Worm (Caenorhabditis elegans) whole organism, L4/young adult: ENCODE data around the gene bath-36.

Source experiments
- W03F9.2 ChIP-seq: fragments of 150-350 bp; optimal IDR thresholded peaks from 2 replicates; lab custom pipeline; 2014; ENCODE audit warnings: missing biosample characterization, missing genetic modification characterization
- dao-5 ChIP-seq: sonication (generic microtip); optimal IDR thresholded peaks from 2 replicates; lab custom pipeline; 2016; ENCODE audit warnings: missing genotype, missing genetic modification characterization, moderate library complexity, missing compliant biosample characterization
- him-1 ChIP-seq: sonication (generic microtip); optimal IDR thresholded peaks from 2 replicates; lab custom pipeline; 2016; ENCODE audit warnings: missing genotype, missing genetic modification reagents, missing genetic modification characterization, missing compliant biosample characterization

bath-36 gene

ce11 chrV:15175459-15175858 is 12.2 kb upstream of the bath-36 start, which contains the start of gene clec-47:
Gene clec-47, plus strand, starts transcription at chrV:15175759.
- TF ChIP-seq W03F9.2 (tag; lab: Kevin White, UChicago) (no peak), dao-5 (tag; lab: Kevin White, UChicago) (no peak), him-1 (no peak)

- TF ChIP-seq W03F9.2 (tag; lab: Kevin White, UChicago), result no peak
- no peak for TF ChIP-seq him-1
- no peak for TF ChIP-seq dao-5 (tag; lab: Kevin White, UChicago)
Measured at ce11 chrV:15179757-15180156, 7.9 kb upstream of the bath-36 start, which contains the start of gene T09F5.10. Gene T09F5.10, plus strand, starts transcription at chrV:15180057.

ce11 chrV:15181899-15182298 is 5.8 kb upstream of the bath-36 start:
- TF ChIP-seq dao-5 (tag; lab: Kevin White, UChicago) (no peak), him-1 (no peak), W03F9.2 (tag; lab: Kevin White, UChicago) (no peak)

- TF ChIP-seq him-1 (no peak), dao-5 (tag; lab: Kevin White, UChicago) (no peak), W03F9.2 (tag; lab: Kevin White, UChicago) (no peak)
Measured at ce11 chrV:15182407-15182806, 5.3 kb upstream of the bath-36 start, which contains the start of gene fbxa-84. Gene fbxa-84, plus strand, starts transcription at chrV:15182440.

- TF ChIP-seq W03F9.2 (tag; lab: Kevin White, UChicago), result peak; percentile 52
- no peak for TF ChIP-seq him-1
Measured at ce11 chrV:15184097-15185040, 3.3 kb upstream of the bath-36 start, which contains the start of gene Y75B12B.1. Gene Y75B12B.1, plus strand, starts transcription at chrV:15184699.

- TF ChIP-seq W03F9.2 (tag; lab: Kevin White, UChicago) (no peak), him-1 (no peak), dao-5 (tag; lab: Kevin White, UChicago) (no peak)
Measured at ce11 chrV:15186259-15186927, 1.3 kb upstream of the bath-36 start, which contains the start of gene Y75B12B.3. Gene Y75B12B.3, minus strand, starts transcription at chrV:15186279.

ce11 chrV:15189567-15189966 is 1.9 kb downstream of the bath-36 start, which contains the start of gene cyn-3:
Gene cyn-3, plus strand, starts transcription at chrV:15189927.
- TF ChIP-seq W03F9.2 (tag; lab: Kevin White, UChicago) (peak; percentile 92), dao-5 (tag; lab: Kevin White, UChicago) (no peak)

ce11 chrV:15190903-15191302 is 3.2 kb downstream of the bath-36 start, which contains the start of gene Y75B12B.11:
Gene Y75B12B.11, plus strand, starts transcription at chrV:15191296.
- TF ChIP-seq W03F9.2 (tag; lab: Kevin White, UChicago), result peak; percentile 43
- TF ChIP-seq him-1, result no peak
- TF ChIP-seq dao-5 (tag; lab: Kevin White, UChicago), result peak; percentile 95

ce11 chrV:15191971-15192370 is 4.3 kb downstream of the bath-36 start:
- TF ChIP-seq him-1 (no peak), W03F9.2 (tag; lab: Kevin White, UChicago) (no peak), dao-5 (tag; lab: Kevin White, UChicago) (no peak)

ce11 chrV:15192377-15192776 is 4.7 kb downstream of the bath-36 start, which contains the start of gene plc-2:
Gene plc-2, plus strand, starts transcription at chrV:15192572.
- TF ChIP-seq him-1, result no peak
- no peak for TF ChIP-seq W03F9.2 (tag; lab: Kevin White, UChicago)
- TF ChIP-seq dao-5 (tag; lab: Kevin White, UChicago), result no peak

ce11 chrV:15193909-15194308 is 6.2 kb downstream of the bath-36 start, which contains the start of gene Y75B12B.13:
Gene Y75B12B.13, minus strand, starts transcription at chrV:15194009.
- TF ChIP-seq dao-5 (tag; lab: Kevin White, UChicago) (no peak), W03F9.2 (tag; lab: Kevin White, UChicago) (no peak), him-1 (no peak)

ce11 chrV:15197955-15198354 is 10.3 kb downstream of the bath-36 start, which contains the start of gene srw-1:
Gene srw-1, plus strand, starts transcription at chrV:15198255.
- TF ChIP-seq him-1 (no peak), W03F9.2 (tag; lab: Kevin White, UChicago) (no peak), dao-5 (tag; lab: Kevin White, UChicago) (no peak)

- TF ChIP-seq dao-5 (tag; lab: Kevin White, UChicago) (no peak), him-1 (no peak), W03F9.2 (tag; lab: Kevin White, UChicago) (no peak)
Measured at ce11 chrV:15199768-15200167, 12.1 kb downstream of the bath-36 start, which contains the start of gene Y75B12B.10. Gene Y75B12B.10, plus strand, starts transcription at chrV:15200068.
